Worm (Caenorhabditis elegans): ENCODE results near the gene Y62H9A.15.

ce11 chrX:11938826-11939225, 28.9 kb upstream of the Y62H9A.15 start, which contains the start of gene F55G7.5:
- no peak for TF ChIP-seq jun-1 (tag; optimal IDR thresholded peaks at IDR 0.05)
- no peak for TF ChIP-seq fkh-10 (GFP tag; optimal IDR thresholded peaks at IDR 0.05)
- no peak for TF ChIP-seq F49E8.2 (tag; optimal IDR thresholded peaks at IDR 0.05; ENCODE audit: borderline replicate concordance)
- TF ChIP-seq lsy-2 (tag; optimal IDR thresholded peaks at IDR 0.05): no peak
- no peak for TF ChIP-seq nhr-237 (tag; optimal IDR thresholded peaks at IDR 0.05)
- no peak for TF ChIP-seq T20F7.1 (GFP tag; optimal IDR thresholded peaks at IDR 0.05)
- TF ChIP-seq cey-2 (tag; optimal IDR thresholded peaks at IDR 0.05; ENCODE audit: borderline replicate concordance, insufficient read depth): no peak
- TF ChIP-seq zag-1 (tag; optimal IDR thresholded peaks at IDR 0.05): no peak
- no peak for TF ChIP-seq zip-2 (tag; optimal IDR thresholded peaks at IDR 0.05)
- no peak for TF ChIP-seq lin-29 (GFP tag; IDR thresholded peaks at IDR 0.05)
- TF ChIP-seq ZK337.2 (GFP tag; IDR thresholded peaks at IDR 0.05): no peak
- no peak for TF ChIP-seq nhr-42 (GFP tag; IDR thresholded peaks at IDR 0.05)
